Fruit fly (Drosophila melanogaster) whole organism, adult: ENCODE data around the gene Gk1.

ENCODE experiments used
- CG33017 ChIP-seq: fragments of 200-800 bp; sonication (Bioruptor generic); optimal IDR thresholded peaks from 2 replicates; lab custom pipeline; 2018; ENCODE audit warnings: missing biosample characterization, mild to moderate bottlenecking, missing genetic modification characterization, moderate library complexity
- Clk ChIP-seq: fragments of 200-800 bp; sonication (Bioruptor generic); optimal IDR thresholded peaks from 2 replicates; lab custom pipeline; 2017; ENCODE audit warnings: missing biosample characterization, missing genetic modification characterization

dm6 chr3L:231504-231903 is 25.9 kb upstream of the Gk1 start, which contains the start of gene CG42846:
- TF ChIP-seq CG33017 (tag; lab: Kevin White, UChicago) (no peak), Clk (GFP tag; lab: Kevin White, UChicago) (no peak)
